Worm (Caenorhabditis elegans) whole organism, young adult: ENCODE results near the gene pigs-1.

Source experiments
- D2030.7 ChIP-seq: fragments of 200-800 bp; sonication (Bioruptor generic); IDR thresholded peaks from 2 replicates; pipeline ENCODE4 v1.3.6; 2022; ENCODE audit warnings: missing genetic modification reagents, missing genetic modification characterization, missing compliant biosample characterization
- F22D6.2 ChIP-seq: sonication (generic microtip); optimal IDR thresholded peaks from 2 replicates; lab custom pipeline; 2016; ENCODE audit warnings: mild to moderate bottlenecking, missing genetic modification characterization, missing compliant biosample characterization
- Y53G8AR.9 ChIP-seq: fragments of 200-800 bp; sonication (Bioruptor generic); conservative IDR thresholded peaks from 2 replicates; pipeline ENCODE4 v1.3.6; 2022; ENCODE audit warnings: missing genetic modification reagents, missing genetic modification characterization, missing compliant biosample characterization
- aptf-3 ChIP-seq: fragments of 200-800 bp; sonication (Bioruptor generic); IDR thresholded peaks from 2 replicates; pipeline ENCODE4 v1.3.6; 2022; ENCODE audit warnings: missing genetic modification characterization, missing compliant biosample characterization
- hlh-12 ChIP-seq: sonication (generic microtip); optimal IDR thresholded peaks from 2 replicates; lab custom pipeline; 2016; ENCODE audit warnings: missing genetic modification characterization, missing compliant biosample characterization
- hmg-1.2 ChIP-seq: fragments of 200-800 bp; sonication (Bioruptor generic); IDR thresholded peaks from 2 replicates; pipeline ENCODE4 v1.3.6; 2022; ENCODE audit warnings: missing genetic modification reagents, missing genetic modification characterization, missing compliant biosample characterization
- lag-1 ChIP-seq: fragments of 200-800 bp; sonication (Bioruptor generic); IDR thresholded peaks from 2 replicates; pipeline ENCODE4 v1.3.6; 2022; ENCODE audit warnings: missing genetic modification reagents, missing genetic modification characterization, missing compliant biosample characterization
- lin-54 ChIP-seq: fragments of 200-800 bp; sonication (Bioruptor generic); optimal IDR thresholded peaks from 2 replicates; lab custom pipeline; 2018; ENCODE audit warnings: mild to moderate bottlenecking, missing genetic modification characterization, missing compliant biosample characterization
- madf-8 ChIP-seq: fragments of 200-800 bp; sonication (Bioruptor generic); conservative IDR thresholded peaks from 2 replicates; pipeline ENCODE4 v1.3.6; 2022; ENCODE audit warnings: missing genetic modification reagents, missing genetic modification characterization, missing compliant biosample characterization
- mxl-1 ChIP-seq: sonication (generic microtip); optimal IDR thresholded peaks from 2 replicates; lab custom pipeline; 2016; ENCODE audit warnings: missing genetic modification characterization, missing compliant biosample characterization
- nhr-179 ChIP-seq: sonication (generic microtip); optimal IDR thresholded peaks from 2 replicates; lab custom pipeline; 2016; ENCODE audit warnings: mild to moderate bottlenecking, missing genetic modification characterization, missing compliant biosample characterization
- rcor-1 ChIP-seq: fragments of 200-800 bp; sonication (Bioruptor generic); IDR thresholded peaks from 2 replicates; pipeline ENCODE4 v1.3.6; 2022; ENCODE audit warnings: missing genetic modification reagents, missing genetic modification characterization, missing compliant biosample characterization

- no peak for TF ChIP-seq mxl-1
- TF ChIP-seq D2030.7 (GFP tag; lab: Robert Waterston, UW), result no peak; the same call in 1 of the 2 replicates
- 0 out of 2 replicates have a peak, but pooled peaks have one; percentile 6 for TF ChIP-seq madf-8 (GFP tag; lab: Robert Waterston, UW)
- no peak for TF ChIP-seq hlh-12 (tag; lab: Kevin White, UChicago)
- no peak for TF ChIP-seq aptf-3 (GFP tag; lab: Robert Waterston, UW)
- TF ChIP-seq lag-1 (GFP tag; lab: Robert Waterston, UW), result no peak
- TF ChIP-seq lin-54, result peak; percentile 14
- no peak for TF ChIP-seq Y53G8AR.9 (GFP tag; lab: Robert Waterston, UW)
- TF ChIP-seq F22D6.2 (tag; lab: Kevin White, UChicago), result no peak
- TF ChIP-seq nhr-179 (tag; lab: Kevin White, UChicago), result no peak
- TF ChIP-seq rcor-1 (GFP tag; lab: Robert Waterston, UW), result no peak
- TF ChIP-seq hmg-1.2, result no peak
These were observed 2.7 kb upstream of the pigs-1 start, which contains the start of gene copg-1 for ce11 chrIV:10151439-10151997.
